ENCODE assay signal across 1 fruit fly cellular context in the genomic region with DNA sequence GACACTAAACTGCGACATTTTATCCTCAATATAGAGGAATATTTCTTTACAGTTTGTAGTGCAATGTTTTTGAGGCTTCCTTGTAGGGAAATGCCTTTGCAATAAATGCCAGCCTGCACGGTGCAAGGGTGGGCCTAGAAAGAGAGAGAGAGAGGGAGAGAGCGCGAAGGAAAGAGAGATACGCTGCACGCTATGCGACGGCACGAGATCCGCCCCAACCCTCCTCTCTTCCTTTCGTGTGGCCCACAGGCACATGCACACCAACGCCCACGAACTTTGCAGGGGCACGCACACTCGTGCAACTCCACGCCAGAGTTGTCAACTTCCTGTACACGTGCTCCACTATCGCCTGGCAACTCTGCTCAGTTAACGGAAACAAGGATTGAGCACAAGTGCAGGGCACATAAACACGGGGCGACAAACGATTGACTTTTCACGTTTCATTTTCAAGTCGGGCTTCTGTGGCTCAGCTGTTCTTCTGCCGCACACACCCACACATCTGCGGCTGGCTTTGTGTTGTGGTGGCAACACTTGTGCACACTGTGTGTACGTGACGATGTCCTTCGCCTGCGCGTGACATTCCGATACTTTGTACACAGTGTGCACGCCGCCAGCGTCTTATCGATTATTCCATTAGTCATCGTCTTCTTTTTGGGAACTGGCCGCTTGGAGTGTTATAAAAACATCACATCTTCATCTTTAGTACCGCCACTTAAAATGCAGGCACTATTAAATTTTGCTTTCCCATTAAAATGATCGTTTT.
TF ChIP-seq lines count a peak whose summit lies in the region.

No protein-coding gene starts in this region.

TF ChIP-seq in whole organism, embryonic, 481 proteins besides CTCF, POLR2A, EP300 and RAD21 (continued from another document):
- TF ChIP-seq Trl (optimal IDR thresholded peaks at IDR 0.05; lab: Kevin White, UChicago): peak; percentile 11 to 47
- TF ChIP-seq Trl (GFP tag; optimal IDR thresholded peaks at IDR 0.05; lab: Kevin White, UChicago): no peak
- peak; percentile 69 for TF ChIP-seq onecut (GFP tag; IDR thresholded peaks at IDR 0.05; lab: Robert Waterston, UW)
- no peak for TF ChIP-seq CrebB (tag; optimal IDR thresholded peaks at IDR 0.05; lab: Kevin White, UChicago)
- TF ChIP-seq CG1832 (GFP tag; optimal IDR thresholded peaks at IDR 0.05; lab: Kevin White, UChicago): peak; percentile 55
- peak; percentile 41; the same call in 1 of the 2 replicates for TF ChIP-seq unc-4 (GFP tag; IDR thresholded peaks at IDR 0.05; lab: Robert Waterston, UW; ENCODE audit: partially characterized antibody)
- TF ChIP-seq ewg (GFP tag; optimal IDR thresholded peaks at IDR 0.05; lab: Kevin White, UChicago): peak; percentile 79
- peak in 1 of 2 experiments; percentile 12 for TF ChIP-seq crp (GFP tag; optimal IDR thresholded peaks at IDR 0.05; lab: Kevin White, UChicago)
- TF ChIP-seq CG6791 (GFP tag; IDR thresholded peaks at IDR 0.05; lab: Robert Waterston, UW; ENCODE audit: partially characterized antibody): 0 out of 3 replicates have a peak, but pooled peaks have one; percentile 46
- no peak for TF ChIP-seq B-H2 (GFP tag; optimal IDR thresholded peaks at IDR 0.05; lab: Kevin White, UChicago)
- TF ChIP-seq crol (GFP tag; IDR thresholded peaks at IDR 0.05; lab: Robert Waterston, UW): peak; percentile 69
- TF ChIP-seq Adf1 (GFP tag; IDR thresholded peaks at IDR 0.05; lab: Robert Waterston, UW): peak; percentile 9; the same call in 1 of the 2 replicates
- TF ChIP-seq Fer1 (GFP tag; optimal IDR thresholded peaks at IDR 0.05; lab: Kevin White, UChicago): peak; percentile 7
- TF ChIP-seq cg (GFP tag; optimal IDR thresholded peaks at IDR 0.05; lab: Kevin White, UChicago): peak; percentile 51
- TF ChIP-seq nau (GFP tag; optimal IDR thresholded peaks at IDR 0.05; lab: Kevin White, UChicago): no peak
- peak; percentile 61 for TF ChIP-seq BEAF-32 (GFP tag; optimal IDR thresholded peaks at IDR 0.05; lab: Kevin White, UChicago)
- no peak for TF ChIP-seq CG13775 (GFP tag; optimal IDR thresholded peaks at IDR 0.05; lab: Kevin White, UChicago)
- peak; percentile 18; the same call in 1 of the 2 replicates for TF ChIP-seq seq (GFP tag; IDR thresholded peaks at IDR 0.05; lab: Robert Waterston, UW)
- 0 out of 2 replicates have a peak, but pooled peaks have one; percentile 10 for TF ChIP-seq sob (GFP tag; IDR thresholded peaks at IDR 0.05; lab: Robert Waterston, UW)
- no peak for TF ChIP-seq corto (GFP tag; optimal IDR thresholded peaks at IDR 0.05; lab: Kevin White, UChicago)
- TF ChIP-seq Ets65A (GFP tag; lab: Kevin White, UChicago): peak; percentile 24
- peak; percentile 1 for TF ChIP-seq chn (GFP tag; optimal IDR thresholded peaks at IDR 0.05; lab: Kevin White, UChicago)
- TF ChIP-seq eyg (GFP tag; optimal IDR thresholded peaks at IDR 0.05; lab: Kevin White, UChicago): no peak
- no peak for TF ChIP-seq CG17802 (tag; optimal IDR thresholded peaks at IDR 0.05; lab: Kevin White, UChicago)
- 0 out of 3 replicates have a peak, but pooled peaks have one; percentile 10 for TF ChIP-seq otp (GFP tag; IDR thresholded peaks at IDR 0.05; lab: Robert Waterston, UW)
- no peak for TF ChIP-seq pum (GFP tag; optimal IDR thresholded peaks at IDR 0.05; lab: Kevin White, UChicago)
- TF ChIP-seq salm (tag; optimal IDR thresholded peaks at IDR 0.05; lab: Kevin White, UChicago): no peak
- no peak for TF ChIP-seq CG31388 (GFP tag; optimal IDR thresholded peaks at IDR 0.05; lab: Kevin White, UChicago)
- peak; percentile 18 for TF ChIP-seq CG18599 (GFP tag; optimal IDR thresholded peaks at IDR 0.05; lab: Kevin White, UChicago)
- TF ChIP-seq hth (optimal IDR thresholded peaks at IDR 0.05; lab: Kevin White, UChicago): no peak
- TF ChIP-seq sens-2 (GFP tag; IDR thresholded peaks at IDR 0.05; lab: Robert Waterston, UW): no peak
- TF ChIP-seq CG10431 (GFP tag; optimal IDR thresholded peaks at IDR 0.05; lab: Kevin White, UChicago): no peak
- peak; percentile 51 for TF ChIP-seq nerfin-1 (tag; optimal IDR thresholded peaks at IDR 0.05; lab: Kevin White, UChicago)
- TF ChIP-seq shn (GFP tag; optimal IDR thresholded peaks at IDR 0.05; lab: Kevin White, UChicago): no peak
- TF ChIP-seq CG17359 (tag; optimal IDR thresholded peaks at IDR 0.05; lab: Kevin White, UChicago): no peak
- peak; percentile 13 for TF ChIP-seq dm (GFP tag; optimal IDR thresholded peaks at IDR 0.05; lab: Kevin White, UChicago)
- TF ChIP-seq amos (GFP tag; IDR thresholded peaks at IDR 0.05; lab: Robert Waterston, UW; ENCODE audit: partially characterized antibody): peak; percentile 57
- peak; percentile 20 for TF ChIP-seq CG14710 (tag; optimal IDR thresholded peaks at IDR 0.05; lab: Kevin White, UChicago)
- peak; percentile 28; the same call in 1 of the 2 replicates for TF ChIP-seq CG13287 (GFP tag; IDR thresholded peaks at IDR 0.05; lab: Robert Waterston, UW; ENCODE audit: partially characterized antibody)
- TF ChIP-seq CG18011 (GFP tag; optimal IDR thresholded peaks at IDR 0.05; lab: Kevin White, UChicago): no peak
- peak; percentile 45 for TF ChIP-seq Med (GFP tag; lab: Kevin White, UChicago)
- no peak for TF ChIP-seq CG8290 (GFP tag; optimal IDR thresholded peaks at IDR 0.05; lab: Kevin White, UChicago)
- TF ChIP-seq CG8290 (tag; optimal IDR thresholded peaks at IDR 0.05; lab: Kevin White, UChicago): no peak
- TF ChIP-seq chinmo (GFP tag; IDR thresholded peaks at IDR 0.05; lab: Robert Waterston, UW; ENCODE audit: partially characterized antibody): 0 out of 4 replicates have a peak, but pooled peaks have one; percentile 22
- no peak for TF ChIP-seq ATbp (GFP tag; optimal IDR thresholded peaks at IDR 0.05; lab: Kevin White, UChicago)
- TF ChIP-seq zen2 (GFP tag; IDR thresholded peaks at IDR 0.05; lab: Robert Waterston, UW; ENCODE audit: partially characterized antibody): no peak
- TF ChIP-seq CG16813 (GFP tag; IDR thresholded peaks at IDR 0.05; lab: Robert Waterston, UW; ENCODE audit: partially characterized antibody): peak; percentile 35; the same call in 2 of the 3 replicates
- TF ChIP-seq Mes4 (GFP tag; optimal IDR thresholded peaks at IDR 0.05; lab: Kevin White, UChicago): no peak
- TF ChIP-seq Hsf (GFP tag; optimal IDR thresholded peaks at IDR 0.05; lab: Kevin White, UChicago): no peak
- TF ChIP-seq br (optimal IDR thresholded peaks at IDR 0.05; lab: Kevin White, UChicago): no peak
- TF ChIP-seq CG33557 (GFP tag; optimal IDR thresholded peaks at IDR 0.05; lab: Kevin White, UChicago): no peak
- TF ChIP-seq jigr1 (GFP tag; IDR thresholded peaks at IDR 0.05; lab: Robert Waterston, UW): no peak
